Fruit fly (Drosophila melanogaster) whole organism: ENCODE results near the gene ear.

ENCODE experiments used
- CG8478 ChIP-seq: fragments of >200 bp; optimal IDR thresholded peaks from 2 replicates; lab custom pipeline; 2018; ENCODE audit warnings: inconsistent platforms
- Dll ChIP-seq: fragments of >200 bp; optimal IDR thresholded peaks from 2 replicates; lab custom pipeline; 2017
- EcR ChIP-seq, 2 experiments: fragments of >200 bp; optimal IDR thresholded peaks; 2 replicates each; lab custom pipeline; 2017; ENCODE audit warnings: missing biosample characterization in 2 of 2, missing genetic modification characterization in 2 of 2, missing genetic modification reagents in 2 of 2
- pan ChIP-seq: fragments of >200 bp; optimal IDR thresholded peaks from 2 replicates; lab custom pipeline; 2017
- psq ChIP-seq: fragments of >200 bp; optimal IDR thresholded peaks from 2 replicates; lab custom pipeline; 2017
- usp ChIP-seq: fragments of >200 bp; optimal IDR thresholded peaks from 2 replicates; lab custom pipeline; 2017; ENCODE audit warnings: missing biosample characterization, missing genetic modification characterization, mixed read lengths

DNA sequence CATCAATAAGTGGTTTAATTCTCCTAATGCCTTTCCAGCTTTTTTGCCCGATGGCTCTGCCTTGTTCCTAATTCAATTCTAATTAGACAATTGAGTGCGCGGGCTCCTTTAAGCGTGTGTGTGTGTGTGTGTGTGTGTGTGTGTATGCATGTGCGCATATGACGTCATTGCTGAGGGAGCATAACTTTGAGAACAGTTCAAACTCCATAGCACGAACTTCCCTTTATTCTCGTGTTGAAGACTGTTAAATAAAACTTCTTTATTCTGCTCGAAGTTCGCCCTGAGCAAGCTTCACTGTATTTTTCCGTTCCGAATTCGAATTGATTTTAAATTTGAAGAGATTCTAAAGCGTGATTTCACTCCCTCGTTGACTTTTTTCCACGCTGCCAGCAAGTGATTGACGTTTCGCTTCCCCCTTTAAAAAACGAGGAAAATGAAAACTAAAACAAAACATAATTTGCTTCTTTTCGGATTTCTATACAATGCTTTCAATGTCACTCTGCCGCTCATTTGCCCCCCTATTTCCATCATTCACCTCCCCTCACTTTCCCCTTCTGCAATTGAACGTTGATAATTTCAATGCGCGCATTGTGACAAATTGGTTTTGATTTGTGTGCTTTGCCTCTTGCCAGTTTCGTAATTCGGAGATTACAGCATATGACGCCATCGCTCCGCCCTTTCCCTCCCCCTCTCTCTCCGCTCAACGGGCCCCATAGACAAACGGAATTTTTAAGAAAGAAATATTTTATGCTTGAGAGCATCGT is 28.1 kb upstream of the ear start:
- TF ChIP-seq CG8478 (lab: Kevin White, UChicago) = no peak
- no peak for TF ChIP-seq psq
- TF ChIP-seq usp (GFP tag; lab: Kevin White, UChicago) = no peak
- no peak for TF ChIP-seq Dll
- no peak for TF ChIP-seq pan (lab: Kevin White, UChicago)
- no peak for TF ChIP-seq EcR (GFP tag; optimal IDR thresholded peaks at IDR 0.05; lab: Kevin White, UChicago)
